Fruit fly (Drosophila melanogaster) whole organism, embryonic: ENCODE measurements around the gene CG33098.

Experiments used
- Atf3 ChIP-seq: fragments of 200-800 bp; sonication (Bioruptor generic); optimal IDR thresholded peaks from 3 replicates; lab custom pipeline; 2016; ENCODE audit warnings: missing biosample characterization, missing genetic modification characterization
- CG10147 ChIP-seq: fragments of 200-800 bp; sonication (Bioruptor generic); optimal IDR thresholded peaks from 2 replicates; lab custom pipeline; 2019; ENCODE audit warnings: missing biosample characterization, mild to moderate bottlenecking, missing genetic modification characterization, moderate library complexity
- CG10565 ChIP-seq: fragments of 200-800 bp; sonication (Bioruptor generic); optimal IDR thresholded peaks from 3 replicates; lab custom pipeline; 2016; ENCODE audit warnings: missing biosample characterization, mild to moderate bottlenecking, missing genetic modification characterization
- CG12155 ChIP-seq: fragments of 200-800 bp; sonication (Bioruptor generic); optimal IDR thresholded peaks from 3 replicates; lab custom pipeline; 2016; ENCODE audit warnings: missing biosample characterization, missing genetic modification characterization
- CG13123 ChIP-seq: fragments of 200-800 bp; sonication (Bioruptor generic); optimal IDR thresholded peaks from 2 replicates; lab custom pipeline; 2016; ENCODE audit warnings: missing biosample characterization, missing genetic modification characterization
- CG13287 ChIP-seq: fragments of 200-800 bp; sonication (Bioruptor generic); IDR thresholded peaks from 2 replicates; pipeline ENCODE4 v1.3.6; 2022; ENCODE audit warnings: missing biosample characterization, missing genetic modification characterization; ENCODE audit not compliant: partially characterized antibody
- CG17802 ChIP-seq: fragments of 200-800 bp; sonication (Bioruptor generic); optimal IDR thresholded peaks from 2 replicates; lab custom pipeline; 2018; ENCODE audit warnings: missing biosample characterization, mild to moderate bottlenecking, missing genetic modification characterization, moderate library complexity
- CG17829 ChIP-seq: fragments of 200-800 bp; optimal IDR thresholded peaks from 2 replicates; lab custom pipeline; 2019; ENCODE audit warnings: missing biosample characterization, mild to moderate bottlenecking, missing genetic modification characterization, moderate library complexity
- CG1792 ChIP-seq: fragments of 200-800 bp; sonication (Bioruptor generic); optimal IDR thresholded peaks from 2 replicates; lab custom pipeline; 2016; ENCODE audit warnings: missing biosample characterization, missing genetic modification characterization
- CG18011 ChIP-seq: fragments of 200-800 bp; sonication (Bioruptor generic); optimal IDR thresholded peaks from 2 replicates; lab custom pipeline; 2017; ENCODE audit warnings: missing biosample characterization, missing genetic modification characterization, mild to moderate bottlenecking, moderate library complexity, missing genotype
- CG2120 ChIP-seq: fragments of 200-800 bp; sonication (Bioruptor generic); optimal IDR thresholded peaks from 3 replicates; lab custom pipeline; 2016; ENCODE audit warnings: missing biosample characterization, missing genetic modification characterization
- CG3163 ChIP-seq: fragments of 200-800 bp; sonication (Bioruptor generic); optimal IDR thresholded peaks from 3 replicates; lab custom pipeline; 2016; ENCODE audit warnings: missing biosample characterization, missing genetic modification characterization
- CG3281 ChIP-seq: fragments of 200-800 bp; sonication (Bioruptor generic); optimal IDR thresholded peaks from 3 replicates; lab custom pipeline; 2017; ENCODE audit warnings: missing biosample characterization, mild to moderate bottlenecking, missing genetic modification characterization
- CG34376 ChIP-seq: fragments of 200-800 bp; sonication (Bioruptor generic); optimal IDR thresholded peaks from 2 replicates; lab custom pipeline; 2018; ENCODE audit warnings: missing biosample characterization, mild to moderate bottlenecking, missing genetic modification characterization
- CG3726 ChIP-seq: fragments of 200-800 bp; sonication (Bioruptor generic); IDR thresholded peaks from 3 replicates; pipeline ENCODE4, ENCODE4 v1.3.6; 2022; ENCODE audit warnings: missing biosample characterization, missing genetic modification characterization
- CG3838 ChIP-seq: fragments of 200-800 bp; sonication (Bioruptor generic); optimal IDR thresholded peaks from 3 replicates; lab custom pipeline; 2016; ENCODE audit warnings: missing biosample characterization, missing genetic modification characterization
- CG6254 ChIP-seq: fragments of 200-800 bp; sonication (Bioruptor generic); optimal IDR thresholded peaks from 3 replicates; lab custom pipeline; 2017; ENCODE audit warnings: mild to moderate bottlenecking, missing biosample characterization, missing genetic modification reagents, missing genetic modification characterization
- CG6654 ChIP-seq: fragments of 200-800 bp; sonication (Bioruptor generic); optimal IDR thresholded peaks from 2 replicates; lab custom pipeline; 2017; ENCODE audit warnings: missing biosample characterization, mild to moderate bottlenecking, missing genetic modification characterization
- CG6813 ChIP-seq: fragments of 200-800 bp; sonication (Bioruptor generic); optimal IDR thresholded peaks from 2 replicates; lab custom pipeline; 2017; ENCODE audit warnings: missing biosample characterization, missing genetic modification characterization, mild to moderate bottlenecking, moderate library complexity, missing genetic modification reagents
- Fer2 ChIP-seq: fragments of 200-800 bp; sonication (Bioruptor generic); optimal IDR thresholded peaks from 2 replicates; lab custom pipeline; 2018; ENCODE audit warnings: missing biosample characterization, mild to moderate bottlenecking, missing genetic modification characterization, moderate library complexity
- HLH54F ChIP-seq: fragments of 200-800 bp; sonication (Bioruptor generic); optimal IDR thresholded peaks from 3 replicates; lab custom pipeline; 2016; ENCODE audit warnings: missing biosample characterization, missing genetic modification characterization
- HmgD ChIP-seq: fragments of 200-800 bp; sonication (Bioruptor generic); optimal IDR thresholded peaks from 3 replicates; lab custom pipeline; 2016; ENCODE audit warnings: missing biosample characterization, missing genetic modification characterization
- Hr51 ChIP-seq, 2 experiments: fragments of 200-800 bp; sonication (Bioruptor generic); optimal IDR thresholded peaks; 2 replicates in 1 of 2; 3 replicates in 1 of 2; lab custom pipeline; 2016 to 2018; ENCODE audit warnings: missing biosample characterization in 2 of 2, missing genetic modification characterization in 2 of 2, mild to moderate bottlenecking in 1 of 2, moderate library complexity in 1 of 2
- Nf-YC ChIP-seq: fragments of 200-800 bp; optimal IDR thresholded peaks from 3 replicates; lab custom pipeline; 2019; ENCODE audit warnings: missing biosample characterization, mild to moderate bottlenecking, missing genetic modification characterization, moderate library complexity
- PHDP ChIP-seq: fragments of 200-800 bp; sonication (Bioruptor generic); optimal IDR thresholded peaks from 3 replicates; lab custom pipeline; 2018; ENCODE audit warnings: missing biosample characterization, mild to moderate bottlenecking, missing genetic modification characterization, moderate library complexity
- Poxn ChIP-seq: fragments of 200-800 bp; sonication (Bioruptor generic); IDR thresholded peaks from 2 replicates; pipeline ENCODE4 v1.3.6; 2022; ENCODE audit warnings: missing biosample characterization, missing genetic modification characterization
- Rx ChIP-seq: fragments of 200-800 bp; sonication (Bioruptor generic); IDR thresholded peaks from 2 replicates; pipeline ENCODE4 v1.3.6; 2022; ENCODE audit warnings: missing biosample characterization, missing genetic modification characterization
- ac ChIP-seq: fragments of 200-800 bp; sonication (Bioruptor generic); optimal IDR thresholded peaks from 3 replicates; lab custom pipeline; 2017; ENCODE audit warnings: missing biosample characterization, mild to moderate bottlenecking, missing genetic modification characterization
- amos ChIP-seq: fragments of 200-800 bp; sonication (Bioruptor generic); IDR thresholded peaks from 2 replicates; pipeline ENCODE4 v1.3.6; 2022; ENCODE audit warnings: missing biosample characterization, missing genetic modification characterization; ENCODE audit not compliant: partially characterized antibody
- cg ChIP-seq: fragments of 200-800 bp; sonication (Bioruptor generic); optimal IDR thresholded peaks from 3 replicates; lab custom pipeline; 2019; ENCODE audit warnings: missing biosample characterization, mild to moderate bottlenecking, missing genetic modification characterization, moderate library complexity
- esg ChIP-seq: fragments of 200-800 bp; sonication (Bioruptor generic); conservative IDR thresholded peaks from 2 replicates; pipeline ENCODE4 v1.3.6; 2022; ENCODE audit warnings: missing biosample characterization, missing genetic modification characterization
- ewg ChIP-seq: fragments of 200-800 bp; sonication (Bioruptor generic); optimal IDR thresholded peaks from 3 replicates; lab custom pipeline; 2017; ENCODE audit warnings: mild to moderate bottlenecking, missing biosample characterization, missing genetic modification reagents, missing genetic modification characterization
- fd102C ChIP-seq: fragments of 200-800 bp; sonication (Bioruptor generic); optimal IDR thresholded peaks from 2 replicates; lab custom pipeline; 2018; ENCODE audit warnings: missing biosample characterization, mild to moderate bottlenecking, missing genetic modification characterization, moderate library complexity
- inv ChIP-seq: fragments of 200-800 bp; sonication (Bioruptor generic); IDR thresholded peaks from 2 replicates; pipeline ENCODE4 v1.3.6; 2022; ENCODE audit warnings: missing biosample characterization, missing genetic modification characterization; ENCODE audit not compliant: partially characterized antibody
- klu ChIP-seq: fragments of 200-800 bp; sonication (Bioruptor generic); IDR thresholded peaks from 2 replicates; pipeline ENCODE4 v1.3.6; 2022; ENCODE audit warnings: missing biosample characterization, missing genetic modification characterization
- kni ChIP-seq: fragments of 200-800 bp; sonication (Bioruptor generic); optimal IDR thresholded peaks from 3 replicates; lab custom pipeline; 2017; ENCODE audit warnings: mild to moderate bottlenecking, missing biosample characterization, missing genetic modification reagents, missing genetic modification characterization
- lab ChIP-seq: fragments of 200-800 bp; sonication (Bioruptor generic); optimal IDR thresholded peaks from 3 replicates; lab custom pipeline; 2017; ENCODE audit warnings: missing biosample characterization, missing genetic modification characterization, mild to moderate bottlenecking, moderate library complexity, missing genetic modification reagents
- nom ChIP-seq: fragments of 200-800 bp; sonication (Bioruptor generic); optimal IDR thresholded peaks from 2 replicates; lab custom pipeline; 2017; ENCODE audit warnings: missing biosample characterization, missing genetic modification characterization, mild to moderate bottlenecking, moderate library complexity, missing genetic modification reagents
- onecut ChIP-seq: fragments of 200-800 bp; sonication (Bioruptor generic); IDR thresholded peaks from 2 replicates; pipeline ENCODE4 v1.3.6; 2022; ENCODE audit warnings: missing biosample characterization, missing genetic modification characterization
- sd ChIP-seq: fragments of 200-800 bp; sonication (Bioruptor generic); optimal IDR thresholded peaks from 3 replicates; lab custom pipeline; 2018; ENCODE audit warnings: missing biosample characterization, mild to moderate bottlenecking, missing genetic modification characterization, moderate library complexity
- sens-2 ChIP-seq: fragments of 200-800 bp; sonication (Bioruptor generic); IDR thresholded peaks from 2 replicates; pipeline ENCODE4 v1.3.6; 2022; ENCODE audit warnings: missing biosample characterization, missing genetic modification characterization
- seq ChIP-seq: fragments of 200-800 bp; sonication (Bioruptor generic); IDR thresholded peaks from 2 replicates; pipeline ENCODE4 v1.3.6; 2022; ENCODE audit warnings: missing biosample characterization, missing genetic modification characterization
- sisA ChIP-seq: fragments of 200-800 bp; sonication (Bioruptor generic); IDR thresholded peaks from 2 replicates; pipeline ENCODE4 v1.3.6; 2022; ENCODE audit warnings: missing biosample characterization, missing genetic modification characterization
- tap ChIP-seq: fragments of 200-800 bp; optimal IDR thresholded peaks from 3 replicates; lab custom pipeline; 2019; ENCODE audit warnings: missing biosample characterization, mild to moderate bottlenecking, missing genetic modification characterization, moderate library complexity
- tll ChIP-seq, 2 experiments: fragments of 200-800 bp in 1 of 2; fragments of >200 bp in 1 of 2; sonication (Bioruptor generic) in 1 of 2; optimal IDR thresholded peaks; 2 replicates each; lab custom pipeline; 2017 to 2019; ENCODE audit warnings: missing biosample characterization in 2 of 2, missing genetic modification characterization in 2 of 2, mild to moderate bottlenecking in 1 of 2, moderate library complexity in 1 of 2
- trem ChIP-seq: fragments of 200-800 bp; optimal IDR thresholded peaks from 3 replicates; lab custom pipeline; 2019; ENCODE audit warnings: missing biosample characterization, mild to moderate bottlenecking, missing genetic modification characterization, moderate library complexity
- trh ChIP-seq: fragments of 200-800 bp; sonication (Bioruptor generic); optimal IDR thresholded peaks from 2 replicates; lab custom pipeline; 2016; ENCODE audit warnings: missing biosample characterization, missing genetic modification characterization
- twi ChIP-seq: fragments of 200-800 bp; optimal IDR thresholded peaks from 2 replicates; lab custom pipeline; 2019; ENCODE audit warnings: missing biosample characterization, mild to moderate bottlenecking, missing genetic modification characterization, moderate library complexity
- vfl ChIP-seq: fragments of 200-800 bp; sonication (Bioruptor generic); optimal IDR thresholded peaks from 2 replicates; lab custom pipeline; 2016; ENCODE audit warnings: missing biosample characterization, missing genetic modification characterization

Gene CG33098

dm6 chr3R:12402935-12403334, 15.9 kb downstream of the CG33098 start (continued):
- peak; percentile 94 for TF ChIP-seq CG6654 (GFP tag; lab: Kevin White, UChicago)
- peak; percentile 100 for TF ChIP-seq CG34376
- peak; percentile 100 for TF ChIP-seq CG10147 (GFP tag; lab: Kevin White, UChicago)
- peak; percentile 89 for TF ChIP-seq CG17802
- peak; percentile 90 for TF ChIP-seq CG3838 (GFP tag; lab: Kevin White, UChicago)
- TF ChIP-seq lab (GFP tag; lab: Kevin White, UChicago): peak; percentile 98
- peak; percentile 89 for TF ChIP-seq HLH54F (GFP tag; lab: Kevin White, UChicago)
- peak; percentile 97 for TF ChIP-seq onecut (GFP tag; lab: Robert Waterston, UW)
- TF ChIP-seq inv (GFP tag; lab: Robert Waterston, UW): no peak
- peak; percentile 97 for TF ChIP-seq twi (tag; lab: Kevin White, UChicago)
- TF ChIP-seq fd102C: peak; percentile 92
- TF ChIP-seq Hr51 (GFP tag; optimal IDR thresholded peaks at IDR 0.05; lab: Kevin White, UChicago): peak; percentile 92 to 99
- TF ChIP-seq CG6254: peak; percentile 98
- TF ChIP-seq cg (GFP tag; lab: Kevin White, UChicago): no peak
- peak; percentile 99 for TF ChIP-seq CG17829 (tag; lab: Kevin White, UChicago)
- TF ChIP-seq sisA: peak; percentile 89
- peak; percentile 92 for TF ChIP-seq Nf-YC (tag; lab: Kevin White, UChicago)
- peak; percentile 88 for TF ChIP-seq sd (tag; lab: Kevin White, UChicago)
- peak; percentile 93 for TF ChIP-seq esg
- peak; percentile 89 for TF ChIP-seq CG3726
- TF ChIP-seq CG1792 (GFP tag; lab: Kevin White, UChicago): peak; percentile 97
- TF ChIP-seq CG10565 (GFP tag; lab: Kevin White, UChicago): peak; percentile 98
- peak; percentile 92 for TF ChIP-seq Atf3 (GFP tag; lab: Kevin White, UChicago)
- TF ChIP-seq CG18011: peak; percentile 84
- peak; percentile 99 for TF ChIP-seq PHDP (tag; lab: Kevin White, UChicago)
- TF ChIP-seq CG12155 (GFP tag; lab: Kevin White, UChicago): peak; percentile 96
- peak in 1 of 2 experiments; percentile 76 for TF ChIP-seq tll (GFP tag; optimal IDR thresholded peaks at IDR 0.05; lab: Kevin White, UChicago)
- peak; percentile 54 for TF ChIP-seq Poxn
- TF ChIP-seq CG3163 (GFP tag; lab: Kevin White, UChicago): peak; percentile 75
- TF ChIP-seq CG13287: peak; percentile 71; the same call in 1 of the 2 replicates
- TF ChIP-seq kni (GFP tag; lab: Kevin White, UChicago): peak; percentile 99
- peak; percentile 86 for TF ChIP-seq klu (GFP tag; lab: Robert Waterston, UW)
- peak; percentile 97 for TF ChIP-seq sens-2 (GFP tag; lab: Robert Waterston, UW)
- peak; percentile 97 for TF ChIP-seq Fer2 (tag; lab: Kevin White, UChicago)
- TF ChIP-seq tap (tag; lab: Kevin White, UChicago): peak; percentile 99
- peak; percentile 97 for TF ChIP-seq seq (GFP tag; lab: Robert Waterston, UW)
- peak; percentile 95 for TF ChIP-seq ac (GFP tag; lab: Kevin White, UChicago)
- peak; percentile 94 for TF ChIP-seq Rx
- peak; percentile 93 for TF ChIP-seq vfl (GFP tag; lab: Kevin White, UChicago)
- peak; percentile 97 for TF ChIP-seq CG3281
- TF ChIP-seq trh (GFP tag; lab: Kevin White, UChicago): peak; percentile 91
- TF ChIP-seq ewg (GFP tag; lab: Kevin White, UChicago): peak; percentile 90
- peak; percentile 99 for TF ChIP-seq nom
- peak; percentile 95 for TF ChIP-seq CG2120 (GFP tag; lab: Kevin White, UChicago)
- peak; percentile 98 for TF ChIP-seq trem (tag; lab: Kevin White, UChicago)
- TF ChIP-seq HmgD (GFP tag; lab: Kevin White, UChicago): peak; percentile 93
- peak; percentile 99 for TF ChIP-seq CG6813 (GFP tag; lab: Kevin White, UChicago)
- TF ChIP-seq CG13123 (GFP tag; lab: Kevin White, UChicago): peak; percentile 84
- TF ChIP-seq amos (GFP tag; lab: Robert Waterston, UW): no peak
